Worm (Caenorhabditis elegans) whole organism, late embryonic: ENCODE measurements around the gene F31D5.6.

Source experiments
- ceh-48 ChIP-seq: sonication (generic microtip); optimal IDR thresholded peaks from 2 replicates; lab custom pipeline; 2016; ENCODE audit warnings: missing genetic modification characterization, inconsistent platforms, missing compliant biosample characterization
- che-1 ChIP-seq: sonication (generic microtip); optimal IDR thresholded peaks from 2 replicates; lab custom pipeline; 2016; ENCODE audit warnings: mild to moderate bottlenecking, missing genetic modification characterization, missing compliant biosample characterization
- eyg-1 ChIP-seq: sonication (generic microtip); optimal IDR thresholded peaks from 2 replicates; lab custom pipeline; 2016; ENCODE audit warnings: missing genotype, missing genetic modification characterization, missing compliant biosample characterization
- lin-11 ChIP-seq: fragments of 200-800 bp; sonication (Bioruptor generic); optimal IDR thresholded peaks from 2 replicates; lab custom pipeline; 2018; ENCODE audit warnings: mild to moderate bottlenecking, missing genetic modification characterization, missing compliant biosample characterization
- mec-3 ChIP-seq: sonication (generic microtip); optimal IDR thresholded peaks from 2 replicates; lab custom pipeline; 2016; ENCODE audit warnings: borderline replicate concordance, missing genetic modification characterization, missing compliant biosample characterization
- nfya-1 ChIP-seq: sonication (generic microtip); optimal IDR thresholded peaks from 2 replicates; lab custom pipeline; 2017; ENCODE audit warnings: missing genetic modification characterization, mild to moderate bottlenecking, missing compliant biosample characterization, antibody characterized with exemption, moderate library complexity
- odd-2 ChIP-seq: sonication (generic microtip); optimal IDR thresholded peaks from 2 replicates; lab custom pipeline; 2017; ENCODE audit warnings: antibody characterized with exemption, mild to moderate bottlenecking, missing genetic modification characterization, missing compliant biosample characterization
- pros-1 ChIP-seq: fragments of 150-350 bp; optimal IDR thresholded peaks from 2 replicates; lab custom pipeline; 2014; ENCODE audit warnings: missing biosample characterization, missing genetic modification reagents, missing genetic modification characterization
- rnt-1 ChIP-seq: sonication (generic microtip); optimal IDR thresholded peaks from 2 replicates; lab custom pipeline; 2016; ENCODE audit warnings: missing genetic modification characterization, missing compliant biosample characterization
- syd-9 ChIP-seq: sonication (generic microtip); optimal IDR thresholded peaks from 2 replicates; lab custom pipeline; 2016; ENCODE audit warnings: mild to moderate bottlenecking, missing genetic modification characterization, moderate library complexity, missing compliant biosample characterization
- ttx-3 ChIP-seq: sonication (generic microtip); optimal IDR thresholded peaks from 2 replicates; lab custom pipeline; 2016; ENCODE audit warnings: missing genetic modification reagents, missing genetic modification characterization, missing compliant biosample characterization

DNA sequence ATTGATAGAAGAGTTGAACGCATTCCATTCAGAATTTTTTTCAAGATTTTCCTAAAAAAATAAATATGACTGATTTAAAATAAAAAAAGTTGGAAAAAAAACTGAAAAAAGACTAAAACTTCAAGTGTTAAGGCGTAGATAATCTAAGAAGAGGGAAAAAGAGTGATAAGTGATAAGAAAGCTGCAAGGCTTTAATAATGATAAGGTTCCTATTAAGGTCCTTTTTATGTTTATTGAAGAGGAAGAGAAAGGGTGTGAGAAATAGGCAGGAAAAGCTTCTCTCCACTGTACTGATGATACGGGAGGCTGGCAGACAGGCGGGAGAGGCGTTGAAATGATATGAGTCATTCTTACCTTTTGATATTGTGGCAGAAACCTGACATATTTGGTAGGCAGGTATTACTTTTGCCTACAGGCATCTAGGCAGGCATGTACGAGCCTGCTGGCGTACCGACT is 5.7 kb upstream of the F31D5.6 start, which contains the start of gene mth-1:
- TF ChIP-seq lin-11 (tag; lab: Kevin White, UChicago) = no peak
- no peak for TF ChIP-seq eyg-1 (tag; lab: Kevin White, UChicago)
- no peak for TF ChIP-seq syd-9 (tag; lab: Kevin White, UChicago)
- no peak for TF ChIP-seq odd-2 (tag; lab: Kevin White, UChicago)
- no peak for TF ChIP-seq che-1 (tag; lab: Kevin White, UChicago)
- TF ChIP-seq ceh-48 (tag; lab: Kevin White, UChicago) = no peak
- no peak for TF ChIP-seq nfya-1 (tag; lab: Kevin White, UChicago)
- TF ChIP-seq rnt-1 (tag; lab: Kevin White, UChicago) = no peak
- TF ChIP-seq pros-1 (tag; lab: Kevin White, UChicago) = no peak
- no peak for TF ChIP-seq mec-3 (tag; lab: Kevin White, UChicago)
- TF ChIP-seq ttx-3 (tag; lab: Kevin White, UChicago) = no peak
